Worm (Caenorhabditis elegans) whole organism, late embryonic: ENCODE measurements around the gene K02H11.4.

Experiments
- gmeb-2 ChIP-seq: sonication (generic microtip); optimal IDR thresholded peaks from 2 replicates; lab custom pipeline; 2016; ENCODE audit warnings: missing genetic modification characterization, inconsistent platforms, missing compliant biosample characterization
- madf-2 ChIP-seq: sonication (generic microtip); optimal IDR thresholded peaks from 2 replicates; lab custom pipeline; 2017; ENCODE audit warnings: missing genetic modification characterization, missing compliant biosample characterization
- nhr-11 ChIP-seq: fragments of 150-350 bp; optimal IDR thresholded peaks from 2 replicates; lab custom pipeline; 2014; ENCODE audit warnings: missing biosample characterization, missing genetic modification characterization
- pqm-1 ChIP-seq: sonication (generic microtip); optimal IDR thresholded peaks from 2 replicates; lab custom pipeline; 2016; ENCODE audit warnings: missing genetic modification characterization, missing compliant biosample characterization
- unc-3 ChIP-seq, 2 experiments: fragments of 200-800 bp in 1 of 2; sonication (Bioruptor generic) in 1 of 2; sonication (generic microtip) in 1 of 2; conservative IDR thresholded peaks in 1 of 2; optimal IDR thresholded peaks in 1 of 2; 2 replicates each; pipeline versions ENCODE4 v1.3.6 to Lab custom; 2016 to 2022; ENCODE audit warnings: missing compliant biosample characterization in 2 of 2, missing genetic modification characterization in 2 of 2, missing genetic modification reagents in 1 of 2

DNA sequence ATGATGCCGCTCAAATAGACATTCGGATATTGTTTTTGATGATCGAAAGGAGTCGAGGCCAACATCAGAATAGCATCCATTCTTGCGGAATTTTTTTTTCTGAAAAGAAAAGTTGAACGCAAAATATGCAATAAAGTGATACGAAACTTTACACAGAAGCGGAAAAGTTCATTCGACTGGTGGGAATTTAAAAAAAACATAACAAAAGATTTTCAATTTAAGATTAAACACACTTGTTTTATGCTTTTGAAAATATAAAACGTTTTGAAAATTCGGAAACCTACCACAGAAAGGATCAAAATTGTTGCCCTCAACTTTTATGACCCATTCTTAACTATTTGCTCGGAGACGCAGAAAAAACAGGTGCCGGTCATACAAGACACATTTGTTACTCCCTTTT is 5.9 kb upstream of the K02H11.4 start, which contains the start of gene K02H11.9:
- no peak for TF ChIP-seq madf-2 (tag; lab: Kevin White, UChicago)
- no peak for TF ChIP-seq gmeb-2 (tag; lab: Kevin White, UChicago)
- no peak for TF ChIP-seq unc-3 (GFP tag; conservative IDR thresholded peaks at IDR 0.05; lab: Robert Waterston, UW)
- no peak for TF ChIP-seq unc-3 (tag; optimal IDR thresholded peaks at IDR 0.05; lab: Kevin White, UChicago)
- no peak for TF ChIP-seq nhr-11 (tag; lab: Kevin White, UChicago)
- no peak for TF ChIP-seq pqm-1
